Worm (Caenorhabditis elegans) whole organism, L3 larva: ENCODE results near the gene tbc-6.

Source experiments
- R02D3.7 ChIP-seq: fragments of 150-350 bp; optimal IDR thresholded peaks from 2 replicates; lab custom pipeline; 2014; ENCODE audit warnings: missing biosample characterization, missing genetic modification characterization
- ZK546.5 ChIP-seq: sonication (generic microtip); optimal IDR thresholded peaks from 2 replicates; lab custom pipeline; 2017; ENCODE audit warnings: missing biosample characterization, missing genetic modification characterization
- ceh-28 ChIP-seq: fragments of 150-350 bp; optimal IDR thresholded peaks from 2 replicates; lab custom pipeline; 2014; ENCODE audit warnings: missing biosample characterization, missing genetic modification reagents, missing genetic modification characterization
- ceh-9 ChIP-seq: sonication (generic microtip); optimal IDR thresholded peaks from 2 replicates; lab custom pipeline; 2018; ENCODE audit warnings: missing biosample characterization, missing genetic modification characterization
- daf-12 ChIP-seq: fragments of 150-350 bp; optimal IDR thresholded peaks from 2 replicates; lab custom pipeline; 2014; ENCODE audit warnings: missing biosample characterization, missing genetic modification reagents, missing genetic modification characterization
- elt-3 ChIP-seq, 3 experiments: fragments of 150-350 bp in 1 of 3; sonication (generic microtip) in 2 of 3; optimal IDR thresholded peaks; 2 replicates in 2 of 3; 4 replicates in 1 of 3; lab custom pipeline; 2014 to 2017; ENCODE audit warnings: missing biosample characterization in 3 of 3, missing genetic modification characterization in 3 of 3
- fkh-10 ChIP-seq: sonication (generic microtip); optimal IDR thresholded peaks from 2 replicates; lab custom pipeline; 2017; ENCODE audit warnings: missing biosample characterization, missing genetic modification reagents, missing genetic modification characterization
- lin-15B ChIP-seq: fragments of 150-350 bp; optimal IDR thresholded peaks from 2 replicates; lab custom pipeline; 2014; ENCODE audit warnings: missing biosample characterization, missing genetic modification characterization
- mml-1 ChIP-seq: fragments of 150-350 bp; sonication (generic microtip); optimal IDR thresholded peaks from 3 replicates; lab custom pipeline; 2014; ENCODE audit warnings: missing biosample characterization, missing genetic modification characterization
- nhr-25 ChIP-seq: sonication (generic microtip); optimal IDR thresholded peaks from 2 replicates; lab custom pipeline; 2017; ENCODE audit warnings: missing biosample characterization, missing genetic modification characterization
- nhr-28 ChIP-seq: fragments of 150-350 bp; optimal IDR thresholded peaks from 2 replicates; lab custom pipeline; 2014; ENCODE audit warnings: missing biosample characterization, missing genetic modification characterization
- pha-4 ChIP-seq: fragments of 150-350 bp; optimal IDR thresholded peaks from 2 replicates; lab custom pipeline; 2014; ENCODE audit warnings: missing biosample characterization, missing genetic modification reagents, missing genetic modification characterization
- unc-62 ChIP-seq: fragments of 150-350 bp; sonication (generic microtip); optimal IDR thresholded peaks from 4 replicates; lab custom pipeline; 2014; ENCODE audit warnings: missing biosample characterization, missing genetic modification reagents, missing genetic modification characterization
- ztf-11 ChIP-seq: fragments of 150-350 bp; optimal IDR thresholded peaks from 2 replicates; lab custom pipeline; 2014; ENCODE audit warnings: missing biosample characterization, missing genetic modification characterization

DNA sequence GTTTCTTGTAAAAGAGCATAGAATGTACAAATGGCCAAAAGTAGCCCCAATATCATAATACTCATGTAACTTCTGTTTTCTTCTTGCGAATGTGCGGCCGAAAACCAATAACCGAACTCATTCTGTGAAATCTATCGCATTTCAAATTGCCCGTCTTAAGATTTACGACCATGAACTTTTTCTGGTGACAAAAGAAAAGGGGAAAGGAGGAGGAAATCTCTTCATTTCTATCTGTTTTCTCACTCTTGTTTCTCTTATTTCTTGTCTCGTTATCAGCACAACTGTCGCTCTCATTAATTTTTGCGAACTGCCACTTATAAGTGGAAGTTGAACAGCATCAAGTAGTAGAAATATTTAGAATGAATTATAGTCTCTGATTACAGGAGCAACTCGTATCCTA lies 6.8 kb upstream of the tbc-6 start:
- TF ChIP-seq nhr-25 (tag; lab: Kevin White, UChicago) = no peak
- TF ChIP-seq daf-12 (tag; lab: Kevin White, UChicago) = no peak
- TF ChIP-seq fkh-10 (GFP tag; lab: Kevin White, UChicago) = no peak
- TF ChIP-seq mml-1 = no peak
- no peak for TF ChIP-seq elt-3 (tag; optimal IDR thresholded peaks at IDR 0.05; lab: Kevin White, UChicago)
- TF ChIP-seq ceh-28 (tag; lab: Kevin White, UChicago) = no peak
- no peak for TF ChIP-seq pha-4 (tag; lab: Kevin White, UChicago)
- no peak for TF ChIP-seq unc-62
- no peak for TF ChIP-seq lin-15B (tag; lab: Kevin White, UChicago)
- no peak for TF ChIP-seq ZK546.5 (tag; lab: Kevin White, UChicago)
- TF ChIP-seq R02D3.7 (tag; lab: Kevin White, UChicago) = no peak
- TF ChIP-seq nhr-28 (tag; lab: Kevin White, UChicago) = no peak
- no peak for TF ChIP-seq ztf-11
- TF ChIP-seq ceh-9 (tag; lab: Kevin White, UChicago) = no peak
